Worm (Caenorhabditis elegans): ENCODE measurements around the gene lys-8.

ce11 chrII:5605538-5605945 lies 19.6 kb downstream of the lys-8 start:
- TF ChIP-seq ZK546.5 (tag; optimal IDR thresholded peaks at IDR 0.05) (no peak), pha-4 (tag; optimal IDR thresholded peaks at IDR 0.05) (no peak), snpc-4 (tag; optimal IDR thresholded peaks at IDR 0.05) (no peak)
